Fruit fly (Drosophila melanogaster): ENCODE data around the gene cass.

DNA sequence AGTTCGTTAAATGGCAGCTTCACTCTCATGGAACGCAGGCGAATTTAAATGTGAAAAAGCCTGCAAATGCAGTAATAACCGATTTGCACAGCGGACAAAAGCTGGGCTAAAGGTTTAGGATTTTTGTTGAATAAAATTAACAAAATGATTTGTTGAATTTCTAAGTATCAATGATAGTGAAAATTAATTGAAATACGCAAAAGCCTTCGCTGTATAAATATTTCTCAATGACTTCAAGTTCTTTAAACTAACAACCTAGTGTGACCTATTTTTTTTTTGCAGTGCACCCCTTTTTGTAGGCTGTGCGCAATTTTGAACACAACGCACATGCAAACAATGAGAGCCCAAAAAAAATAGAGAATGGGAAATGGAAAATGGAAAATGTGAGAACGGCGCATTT lies 10.7 kb downstream of the cass start:
- TF ChIP-seq psq (optimal IDR thresholded peaks at IDR 0.05) (no peak), CG8478 (optimal IDR thresholded peaks at IDR 0.05) (no peak)
